Worm (Caenorhabditis elegans) whole organism, early embryonic: ENCODE measurements around the gene cyp-13B2.

Experiments used
- aly-1 ChIP-seq: sonication (generic microtip); optimal IDR thresholded peaks from 2 replicates; lab custom pipeline; 2016; ENCODE audit warnings: missing genetic modification characterization, missing compliant biosample characterization
- ama-1 ChIP-seq: fragments of 150-350 bp; optimal IDR thresholded peaks from 2 replicates; lab custom pipeline; 2014
- ets-7 ChIP-seq: sonication (generic microtip); optimal IDR thresholded peaks from 2 replicates; lab custom pipeline; 2016; ENCODE audit warnings: missing genotype, missing genetic modification characterization, missing compliant biosample characterization
- flt-1 ChIP-seq: fragments of 200-800 bp; sonication (Bioruptor generic); IDR thresholded peaks from 2 replicates; pipeline ENCODE4 v1.3.6; 2022; ENCODE audit warnings: missing genetic modification characterization, missing compliant biosample characterization
- hmbx-1 ChIP-seq: sonication (generic microtip); optimal IDR thresholded peaks from 2 replicates; lab custom pipeline; 2016; ENCODE audit warnings: mild to moderate bottlenecking, missing genetic modification characterization, missing compliant biosample characterization

- no peak for TF ChIP-seq aly-1 (tag; lab: Kevin White, UChicago)
- no peak for TF ChIP-seq hmbx-1 (tag; lab: Kevin White, UChicago)
- TF ChIP-seq flt-1 (GFP tag; lab: Robert Waterston, UW): no peak
- no peak for TF ChIP-seq ets-7
- TF ChIP-seq ama-1 (lab: Kevin White, UChicago): no peak
Observed at ce11 chrX:14213314-14213713, 12.1 kb upstream of the cyp-13B2 start.
